Worm (Caenorhabditis elegans) whole organism, L1 larva: Measurements from ENCODE around the gene ipla-1.

Source experiments
- C04F5.9 ChIP-seq: sonication (generic microtip); optimal IDR thresholded peaks from 2 replicates; lab custom pipeline; 2016; ENCODE audit warnings: missing genetic modification characterization, missing compliant biosample characterization
- F16B12.6 ChIP-seq: fragments of 150-350 bp; optimal IDR thresholded peaks from 2 replicates; lab custom pipeline; 2014; ENCODE audit warnings: missing biosample characterization, missing genetic modification characterization
- blmp-1 ChIP-seq: fragments of 150-350 bp; optimal IDR thresholded peaks from 2 replicates; lab custom pipeline; 2014; ENCODE audit warnings: missing biosample characterization, missing genetic modification characterization
- ceh-63 ChIP-seq: fragments of 200-800 bp; sonication (Bioruptor generic); optimal IDR thresholded peaks from 2 replicates; lab custom pipeline; 2018; ENCODE audit warnings: mild to moderate bottlenecking, missing genetic modification characterization, missing compliant biosample characterization
- ceh-8 ChIP-seq: fragments of 200-800 bp; sonication (Bioruptor generic); optimal IDR thresholded peaks from 2 replicates; lab custom pipeline; 2018; ENCODE audit warnings: mild to moderate bottlenecking, missing genetic modification characterization, moderate library complexity, missing compliant biosample characterization
- ceh-88 ChIP-seq: fragments of 200-800 bp; sonication (Bioruptor generic); IDR thresholded peaks from 2 replicates; pipeline ENCODE4 v1.3.6; 2022; ENCODE audit warnings: missing genetic modification characterization, missing compliant biosample characterization
- efl-1 ChIP-seq, 4 experiments: fragments of 150-350 bp; optimal IDR thresholded peaks in 3 of 4; peaks in 1 of 4; 1 replicate in 1 of 4; 2 replicates in 3 of 4; lab custom pipeline; 2014; ENCODE audit warnings: missing biosample characterization in 2 of 4, missing genetic modification characterization in 2 of 4, missing genetic modification reagents in 2 of 4
- elt-2 ChIP-seq: sonication (generic microtip); optimal IDR thresholded peaks from 2 replicates; lab custom pipeline; 2016; ENCODE audit warnings: missing genetic modification characterization, mild to moderate bottlenecking, inconsistent platforms, missing compliant biosample characterization, missing genetic modification reagents
- elt-3 ChIP-seq, 6 experiments: fragments of 150-350 bp in 1 of 6; sonication (generic microtip); optimal IDR thresholded peaks; 2 replicates each; lab custom pipeline; 2017 to 2018; ENCODE audit warnings: missing biosample characterization in 6 of 6, missing genetic modification characterization in 6 of 6, inconsistent platforms in 1 of 6
- ets-5 ChIP-seq: fragments of 200-800 bp; sonication (Bioruptor generic); IDR thresholded peaks from 2 replicates; pipeline ENCODE4 v1.3.6; 2022; ENCODE audit warnings: missing genetic modification characterization, missing compliant biosample characterization
- fkh-10 ChIP-seq: sonication (generic microtip); optimal IDR thresholded peaks from 2 replicates; lab custom pipeline; 2017; ENCODE audit warnings: missing biosample characterization, missing genetic modification reagents, missing genetic modification characterization
- fkh-4 ChIP-seq: sonication (generic microtip); optimal IDR thresholded peaks from 2 replicates; lab custom pipeline; 2016; ENCODE audit warnings: missing compliant biosample characterization, missing genetic modification characterization, borderline replicate concordance
- fkh-8 ChIP-seq: sonication (generic microtip); optimal IDR thresholded peaks from 2 replicates; lab custom pipeline; 2016; ENCODE audit warnings: mild to moderate bottlenecking, missing genetic modification characterization, missing compliant biosample characterization
- lin-14 ChIP-seq: fragments of 200-800 bp; sonication (Bioruptor generic); optimal IDR thresholded peaks from 2 replicates; lab custom pipeline; 2018; ENCODE audit warnings: mild to moderate bottlenecking, missing genetic modification characterization, moderate library complexity, missing compliant biosample characterization
- lin-35 ChIP-seq, 2 experiments: fragments of 150-350 bp; optimal IDR thresholded peaks; 2 replicates each; lab custom pipeline; 2014; ENCODE audit warnings: missing biosample characterization in 2 of 2, missing genetic modification characterization in 2 of 2, missing genetic modification reagents in 2 of 2
- mep-1 ChIP-seq: fragments of 150-350 bp; optimal IDR thresholded peaks from 2 replicates; lab custom pipeline; 2014; ENCODE audit warnings: missing biosample characterization, missing genetic modification characterization
- nhr-11 ChIP-seq: fragments of 150-350 bp; optimal IDR thresholded peaks from 2 replicates; lab custom pipeline; 2014; ENCODE audit warnings: missing biosample characterization, missing genetic modification characterization
- nhr-19 ChIP-seq: fragments of 200-800 bp; sonication (Bioruptor generic); conservative IDR thresholded peaks from 2 replicates; pipeline ENCODE4 v1.3.6; 2022; ENCODE audit warnings: missing genetic modification characterization, missing compliant biosample characterization
- nhr-77 ChIP-seq: fragments of 150-350 bp; optimal IDR thresholded peaks from 2 replicates; lab custom pipeline; 2014; ENCODE audit warnings: missing biosample characterization, missing genetic modification characterization
- nhr-85 ChIP-seq: sonication (generic microtip); peaks from one replicate; lab custom pipeline; 2016; ENCODE audit warnings: missing genetic modification characterization, inconsistent platforms, missing compliant biosample characterization
- nhr-90 ChIP-seq: sonication (generic microtip); optimal IDR thresholded peaks from 2 replicates; lab custom pipeline; 2016; ENCODE audit warnings: mild to moderate bottlenecking, missing genetic modification characterization, missing compliant biosample characterization; ENCODE audit not compliant: poor library complexity
- pax-3 ChIP-seq: fragments of 200-800 bp; sonication (Bioruptor generic); optimal IDR thresholded peaks from 2 replicates; lab custom pipeline; 2018; ENCODE audit warnings: mild to moderate bottlenecking, missing genetic modification characterization, moderate library complexity, missing compliant biosample characterization
- pqm-1 ChIP-seq: sonication (generic microtip); optimal IDR thresholded peaks from 3 replicates; lab custom pipeline; 2017; ENCODE audit warnings: missing biosample characterization, missing genetic modification characterization
- skn-1 ChIP-seq: fragments of 150-350 bp; optimal IDR thresholded peaks from 2 replicates; lab custom pipeline; 2014; ENCODE audit warnings: missing biosample characterization, missing genetic modification characterization
- snu-23 ChIP-seq: sonication (generic microtip); optimal IDR thresholded peaks from 2 replicates; lab custom pipeline; 2016; ENCODE audit warnings: missing genetic modification characterization, missing compliant biosample characterization
- unc-130 ChIP-seq: fragments of 150-350 bp; optimal IDR thresholded peaks from 2 replicates; lab custom pipeline; 2017; ENCODE audit warnings: missing biosample characterization, missing genetic modification characterization, inconsistent platforms
- unc-86 ChIP-seq: sonication (generic microtip); optimal IDR thresholded peaks from 2 replicates; lab custom pipeline; 2016; ENCODE audit warnings: missing genetic modification characterization, missing compliant biosample characterization
- zag-1 ChIP-seq: fragments of 150-350 bp; optimal IDR thresholded peaks from 2 replicates; lab custom pipeline; 2014; ENCODE audit warnings: missing biosample characterization, missing genetic modification characterization
- ztf-11 ChIP-seq, 2 experiments: sonication (generic microtip); optimal IDR thresholded peaks; 2 replicates each; lab custom pipeline; 2016 to 2017; ENCODE audit warnings: missing genetic modification characterization in 2 of 2, missing biosample characterization in 1 of 2, missing compliant biosample characterization in 1 of 2

ipla-1 gene

DNA sequence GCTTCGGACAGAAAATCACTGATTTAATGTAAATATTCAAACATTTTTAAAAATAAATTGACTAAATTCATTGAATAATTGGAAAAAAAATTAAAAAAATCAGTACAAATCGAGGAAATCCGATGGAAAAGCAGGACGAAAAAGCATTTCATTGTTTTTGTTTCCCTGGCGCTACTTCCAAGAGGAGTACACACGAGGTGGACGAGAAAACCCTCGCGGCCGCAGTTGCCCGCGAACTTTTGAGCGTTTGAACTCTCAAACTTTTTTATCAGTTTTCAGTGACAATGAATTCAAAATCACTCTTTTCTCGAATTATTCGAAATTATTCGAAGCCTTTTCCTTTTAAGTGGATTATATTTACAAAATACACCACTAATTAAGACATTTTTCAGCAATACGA is 1.9 kb upstream of the ipla-1 start, which contains the start of gene F35D11.4 (continued):
- no peak for TF ChIP-seq pqm-1
- peak; percentile 87 for TF ChIP-seq snu-23 (GFP tag; lab: Kevin White, UChicago)
- no peak for TF ChIP-seq ets-5
- TF ChIP-seq mep-1: peak; percentile 67
- peak; percentile 34 for TF ChIP-seq nhr-77 (tag; lab: Kevin White, UChicago)
- TF ChIP-seq ceh-63 (GFP tag; lab: Kevin White, UChicago): no peak
- TF ChIP-seq fkh-10 (GFP tag; lab: Kevin White, UChicago): peak; percentile 35

DNA sequence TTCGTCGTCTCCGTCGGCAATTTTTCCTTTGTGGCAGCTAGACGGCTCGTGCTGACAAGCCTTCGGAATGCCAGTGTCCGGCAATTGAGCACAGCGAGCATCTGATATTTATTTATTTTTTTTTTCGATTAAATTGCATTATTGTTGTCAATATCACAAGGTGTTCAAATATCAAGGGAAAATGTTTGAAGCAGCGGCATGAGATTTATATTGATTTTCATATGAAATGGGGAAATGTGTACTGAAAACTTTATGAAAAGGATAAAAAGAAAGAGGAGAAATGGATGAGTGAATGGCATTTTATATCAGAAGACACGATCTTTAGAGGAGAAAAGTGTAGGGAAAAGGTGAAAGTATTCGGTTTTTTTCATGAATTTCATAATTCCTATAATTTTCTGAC is 1.4 kb upstream of the ipla-1 start, which contains the start of gene coa-3:
Gene coa-3 (minus strand): TSS at position 101 of the 400 bp plus-strand sequence.
- TF ChIP-seq F16B12.6: no peak
- TF ChIP-seq pqm-1: no peak
- TF ChIP-seq ceh-8 (GFP tag; lab: Kevin White, UChicago): no peak
- no peak for TF ChIP-seq ceh-63 (GFP tag; lab: Kevin White, UChicago)
- no peak for TF ChIP-seq C04F5.9 (tag; lab: Kevin White, UChicago)
- no peak for TF ChIP-seq efl-1 (optimal IDR thresholded peaks at IDR 0.05; lab: Kevin White, UChicago)
- TF ChIP-seq efl-1 (GFP tag; optimal IDR thresholded peaks at IDR 0.05 in 1 of 2; lab: Kevin White, UChicago): peak in 1 of 2 experiments; percentile 89

DNA sequence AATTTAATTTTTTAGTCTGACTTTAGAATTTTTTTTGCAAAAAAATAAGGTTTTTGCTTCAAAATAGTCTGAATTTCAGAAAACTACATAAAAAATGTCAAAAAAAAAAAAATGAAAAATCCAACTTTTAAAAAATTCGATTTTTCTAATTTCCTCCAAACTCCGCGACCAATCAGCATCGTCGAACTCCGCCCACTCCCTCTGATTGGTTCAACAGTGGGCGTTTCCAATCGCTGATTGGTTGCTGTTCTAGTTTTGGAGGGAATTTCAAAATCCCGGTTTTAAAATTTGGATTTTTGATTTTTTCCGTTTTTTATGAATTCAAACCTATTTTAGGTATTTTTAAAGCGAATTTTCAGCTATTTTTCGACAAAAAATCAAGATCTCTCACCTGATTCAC is 338 bp downstream of the ipla-1 start:
- no peak for TF ChIP-seq skn-1
- no peak for TF ChIP-seq efl-1 (optimal IDR thresholded peaks at IDR 0.05; lab: Kevin White, UChicago)
- TF ChIP-seq efl-1 (GFP tag; optimal IDR thresholded peaks at IDR 0.05 in 1 of 2; lab: Kevin White, UChicago): peak in 1 of 2 experiments; percentile 11

DNA sequence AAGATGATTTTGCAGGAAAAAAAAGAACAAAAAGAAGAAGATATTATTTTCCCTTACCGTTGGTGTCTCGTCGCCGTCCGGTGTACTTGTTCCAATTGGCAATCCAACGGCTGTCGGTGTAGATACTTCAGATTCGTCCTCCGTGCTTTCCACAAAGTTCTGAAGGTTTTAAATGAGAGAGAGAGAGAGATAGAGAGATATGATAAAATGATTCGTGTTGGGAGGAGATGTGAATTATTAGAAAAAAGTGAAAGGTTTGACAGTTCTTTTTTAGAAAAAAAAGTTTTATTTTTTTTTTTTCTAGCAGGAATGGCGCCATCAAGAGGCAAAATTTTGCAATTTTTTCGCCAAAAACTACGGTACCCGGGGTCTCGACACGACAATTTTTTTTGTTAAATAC is 880 bp downstream of the ipla-1 start:
- TF ChIP-seq lin-14 (GFP tag; lab: Kevin White, UChicago) (peak; percentile 14), blmp-1 (tag; lab: Kevin White, UChicago) (peak; percentile 82), nhr-11 (tag; lab: Kevin White, UChicago) (no peak), pax-3 (tag; lab: Kevin White, UChicago) (no peak), zag-1 (tag; lab: Kevin White, UChicago) (no peak), snu-23 (GFP tag; lab: Kevin White, UChicago) (peak; percentile 2), nhr-85 (tag; lab: Kevin White, UChicago) (peak; percentile 25), fkh-4 (tag; lab: Kevin White, UChicago) (no peak)
- TF ChIP-seq, all 84 proteins: peak for 4

DNA sequence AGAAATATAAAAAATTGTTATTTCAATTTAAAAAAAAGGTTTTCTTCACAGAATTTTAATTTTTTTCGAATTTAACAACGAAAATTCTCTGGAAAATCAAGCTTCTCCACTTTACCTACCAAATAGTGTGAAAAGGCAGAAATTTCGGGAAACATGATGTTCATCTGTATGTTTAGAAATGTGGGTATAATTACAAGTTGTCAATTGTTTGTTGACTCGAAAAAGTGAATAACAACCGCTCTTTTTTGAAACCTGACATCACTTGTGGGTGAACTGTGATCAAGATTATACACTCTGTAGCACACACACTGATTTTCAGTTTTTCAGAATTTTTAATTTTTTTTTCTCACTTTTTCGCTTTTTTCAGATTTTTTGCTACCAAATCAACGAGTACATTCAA is 1.3 kb downstream of the ipla-1 start:
- no peak for TF ChIP-seq fkh-10 (GFP tag; lab: Kevin White, UChicago)
- no peak for TF ChIP-seq ztf-11 (tag; optimal IDR thresholded peaks at IDR 0.05; lab: Kevin White, UChicago)
- TF ChIP-seq unc-86 (tag; lab: Kevin White, UChicago): no peak
- peak; percentile 20 for TF ChIP-seq fkh-8 (tag; lab: Kevin White, UChicago)
- TF ChIP-seq lin-35 (GFP tag; optimal IDR thresholded peaks at IDR 0.05; lab: Kevin White, UChicago): no peak
- no peak for TF ChIP-seq elt-3 (tag; optimal IDR thresholded peaks at IDR 0.05; lab: Kevin White, UChicago)
- TF ChIP-seq nhr-90: no peak
- TF ChIP-seq, all 84 proteins: peak for 1

DNA sequence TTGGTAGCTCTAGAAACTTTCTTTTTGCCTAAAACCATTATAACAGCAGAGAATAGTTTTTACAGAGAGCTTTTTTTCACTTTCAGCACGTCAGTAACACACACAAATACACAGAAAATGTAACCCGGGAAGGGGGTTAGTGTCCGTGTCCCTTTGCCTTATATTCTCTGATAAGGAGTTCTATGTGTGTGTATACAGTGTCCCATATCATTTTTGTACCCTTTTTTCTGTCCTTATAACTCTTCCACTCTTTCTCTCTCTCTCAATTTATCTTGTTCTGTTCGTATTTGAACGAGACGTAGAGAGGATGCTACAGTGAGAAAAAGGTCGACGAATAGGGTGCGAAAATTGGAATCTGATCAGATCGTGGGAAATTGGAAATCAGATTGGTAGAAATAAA is 2.3 kb downstream of the ipla-1 start:
- TF ChIP-seq ceh-88 (GFP tag; lab: Robert Waterston, UW) (no peak), elt-2 (tag; lab: Kevin White, UChicago) (peak; percentile 77), lin-14 (GFP tag; lab: Kevin White, UChicago) (peak; percentile 10), nhr-19 (GFP tag; lab: Robert Waterston, UW) (no peak), nhr-85 (tag; lab: Kevin White, UChicago) (no peak), efl-1 (optimal IDR thresholded peaks at IDR 0.05; lab: Kevin White, UChicago) (no peak), efl-1 (GFP tag; optimal IDR thresholded peaks at IDR 0.05 in 1 of 2; lab: Kevin White, UChicago) (peak in 1 of 2 experiments; percentile 7), unc-130 (tag; lab: Kevin White, UChicago) (no peak)
